Worm (Caenorhabditis elegans) whole organism, early embryonic: ENCODE measurements around the gene srg-61.

Experiments
- B0310.2 ChIP-seq: sonication (generic microtip); optimal IDR thresholded peaks from 2 replicates; lab custom pipeline; 2016; ENCODE audit warnings: mild to moderate bottlenecking, missing genetic modification characterization, missing compliant biosample characterization
- ama-1 ChIP-seq: fragments of 150-350 bp; optimal IDR thresholded peaks from 2 replicates; lab custom pipeline; 2014
- ceh-13 ChIP-seq: fragments of 200-800 bp; sonication (Bioruptor generic); optimal IDR thresholded peaks from 2 replicates; lab custom pipeline; 2018; ENCODE audit warnings: mild to moderate bottlenecking, missing genetic modification characterization, missing compliant biosample characterization
- ceh-36 ChIP-seq: sonication (generic microtip); optimal IDR thresholded peaks from 2 replicates; lab custom pipeline; 2016; ENCODE audit warnings: missing genetic modification characterization, inconsistent platforms, missing compliant biosample characterization
- ets-7 ChIP-seq: sonication (generic microtip); optimal IDR thresholded peaks from 2 replicates; lab custom pipeline; 2016; ENCODE audit warnings: missing genotype, missing genetic modification characterization, missing compliant biosample characterization
- flt-1 ChIP-seq: fragments of 200-800 bp; sonication (Bioruptor generic); IDR thresholded peaks from 2 replicates; pipeline ENCODE4 v1.3.6; 2022; ENCODE audit warnings: missing genetic modification characterization, missing compliant biosample characterization
- hmbx-1 ChIP-seq: sonication (generic microtip); optimal IDR thresholded peaks from 2 replicates; lab custom pipeline; 2016; ENCODE audit warnings: mild to moderate bottlenecking, missing genetic modification characterization, missing compliant biosample characterization
- hmg-4 ChIP-seq: fragments of 200-800 bp; sonication (Bioruptor generic); optimal IDR thresholded peaks from 2 replicates; lab custom pipeline; 2018; ENCODE audit warnings: mild to moderate bottlenecking, missing genetic modification characterization, missing compliant biosample characterization
- pes-1 ChIP-seq: fragments of 200-800 bp; sonication (Bioruptor generic); IDR thresholded peaks from 2 replicates; pipeline ENCODE4 v1.3.6; 2022; ENCODE audit warnings: missing genetic modification reagents, missing genetic modification characterization, missing compliant biosample characterization
- scrt-1 ChIP-seq: fragments of 200-800 bp; sonication (Bioruptor generic); IDR thresholded peaks from 2 replicates; pipeline ENCODE4 v1.3.6; 2022; ENCODE audit warnings: missing genetic modification characterization, missing compliant biosample characterization
- sea-1 ChIP-seq: fragments of 200-800 bp; sonication (Bioruptor generic); conservative IDR thresholded peaks from 2 replicates; pipeline ENCODE4 v1.3.6; 2022; ENCODE audit warnings: missing genetic modification characterization, missing compliant biosample characterization
- tbx-11 ChIP-seq: fragments of 200-800 bp; sonication (Bioruptor generic); IDR thresholded peaks from 2 replicates; pipeline ENCODE4 v1.3.6; 2022; ENCODE audit warnings: missing genetic modification characterization, missing compliant biosample characterization
- tbx-37 ChIP-seq: fragments of 200-800 bp; sonication (Bioruptor generic); conservative IDR thresholded peaks from 2 replicates; pipeline ENCODE4 v1.3.6; 2022; ENCODE audit warnings: missing genetic modification reagents, missing genetic modification characterization, missing compliant biosample characterization
- tra-4 ChIP-seq: sonication (generic microtip); optimal IDR thresholded peaks from 2 replicates; lab custom pipeline; 2017; ENCODE audit warnings: missing genetic modification characterization, missing compliant biosample characterization

DNA sequence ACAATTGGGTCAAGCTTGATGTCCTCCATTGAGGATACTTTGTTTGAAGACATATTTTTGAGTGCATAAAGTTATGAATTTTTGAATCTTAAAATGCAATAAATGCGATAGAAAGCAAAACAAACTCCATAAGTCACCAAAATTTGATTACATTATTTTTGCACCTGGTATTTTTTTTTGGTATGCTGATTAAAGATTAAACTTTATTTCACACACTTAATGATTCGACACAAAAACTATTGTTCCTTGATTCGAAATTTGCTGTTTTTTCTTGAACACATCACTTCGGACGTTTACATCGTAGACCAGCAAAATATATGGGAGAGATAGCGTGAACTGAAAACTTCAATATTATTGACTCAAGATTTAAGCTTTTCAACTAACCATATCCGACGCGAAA lies at the start of gene srg-61:
- TF ChIP-seq tra-4 (tag; lab: Kevin White, UChicago) (no peak), ets-7 (tag; lab: Kevin White, UChicago) (no peak), sea-1 (no peak), tbx-11 (no peak), ama-1 (lab: Kevin White, UChicago) (no peak), tbx-37 (GFP tag; lab: Robert Waterston, UW) (no peak), hmbx-1 (tag; lab: Kevin White, UChicago) (no peak), ceh-13 (GFP tag; lab: Kevin White, UChicago) (no peak), scrt-1 (GFP tag; lab: Robert Waterston, UW) (no peak), pes-1 (GFP tag; lab: Robert Waterston, UW) (no peak), B0310.2 (tag; lab: Kevin White, UChicago) (no peak), flt-1 (GFP tag; lab: Robert Waterston, UW) (no peak), ceh-36 (no peak), hmg-4 (GFP tag; lab: Kevin White, UChicago) (no peak)
